Worm (Caenorhabditis elegans): Measurements from ENCODE around the gene R151.1.

ce11 chrIII:7170090-7170489 is 46.2 kb upstream of the R151.1 start:
- no peak for TF ChIP-seq tbx-2 (tag; optimal IDR thresholded peaks at IDR 0.05)
- TF ChIP-seq unc-55 (GFP tag; optimal IDR thresholded peaks at IDR 0.05) = no peak
- no peak for TF ChIP-seq nhr-11 (tag; optimal IDR thresholded peaks at IDR 0.05)
- no peak for TF ChIP-seq madf-2 (tag; optimal IDR thresholded peaks at IDR 0.05)
- no peak for TF ChIP-seq pros-1 (tag; optimal IDR thresholded peaks at IDR 0.05)
- TF ChIP-seq hlh-30 (tag; optimal IDR thresholded peaks at IDR 0.05; ENCODE audit: insufficient read depth) = no peak

All from whole organism, late embryonic.